Worm (Caenorhabditis elegans) whole organism, early embryonic: ENCODE data around the gene B0554.7.

Experiments
- ama-1 ChIP-seq: fragments of 150-350 bp; optimal IDR thresholded peaks from 2 replicates; lab custom pipeline; 2014
- ceh-13 ChIP-seq: fragments of 200-800 bp; sonication (Bioruptor generic); optimal IDR thresholded peaks from 2 replicates; lab custom pipeline; 2018; ENCODE audit warnings: mild to moderate bottlenecking, missing genetic modification characterization, missing compliant biosample characterization
- ets-7 ChIP-seq: sonication (generic microtip); optimal IDR thresholded peaks from 2 replicates; lab custom pipeline; 2016; ENCODE audit warnings: missing genotype, missing genetic modification characterization, missing compliant biosample characterization
- flt-1 ChIP-seq: fragments of 200-800 bp; sonication (Bioruptor generic); IDR thresholded peaks from 2 replicates; pipeline ENCODE4 v1.3.6; 2022; ENCODE audit warnings: missing genetic modification characterization, missing compliant biosample characterization
- hmg-4 ChIP-seq: fragments of 200-800 bp; sonication (Bioruptor generic); optimal IDR thresholded peaks from 2 replicates; lab custom pipeline; 2018; ENCODE audit warnings: mild to moderate bottlenecking, missing genetic modification characterization, missing compliant biosample characterization
- scrt-1 ChIP-seq: fragments of 200-800 bp; sonication (Bioruptor generic); IDR thresholded peaks from 2 replicates; pipeline ENCODE4 v1.3.6; 2022; ENCODE audit warnings: missing genetic modification characterization, missing compliant biosample characterization

- TF ChIP-seq ama-1 (lab: Kevin White, UChicago): no peak
- no peak for TF ChIP-seq hmg-4 (GFP tag; lab: Kevin White, UChicago)
- TF ChIP-seq ceh-13 (GFP tag; lab: Kevin White, UChicago): no peak
- no peak for TF ChIP-seq flt-1 (GFP tag; lab: Robert Waterston, UW)
- no peak for TF ChIP-seq scrt-1
- TF ChIP-seq ets-7 (tag; lab: Kevin White, UChicago): no peak
Measured at ce11 chrV:404210-404669, 36.6 kb downstream of the B0554.7 start, which contains the start of gene nhr-252.
